Worm (Caenorhabditis elegans) whole organism, L4 larva: ENCODE measurements around the gene srt-27.

ENCODE experiments used
- D1046.2 ChIP-seq: fragments of 200-800 bp; sonication (Bioruptor generic); IDR thresholded peaks from 2 replicates; pipeline ENCODE4 v1.3.6; 2022; ENCODE audit warnings: missing genetic modification characterization, missing compliant biosample characterization
- lir-3 ChIP-seq: sonication (generic microtip); optimal IDR thresholded peaks from 2 replicates; lab custom pipeline; 2016; ENCODE audit warnings: mild to moderate bottlenecking, missing genetic modification characterization, missing compliant biosample characterization
- mdl-1 ChIP-seq, 2 experiments: fragments of 150-350 bp in 1 of 2; sonication (generic microtip) in 1 of 2; optimal IDR thresholded peaks; 2 replicates each; lab custom pipeline; 2014 to 2017; ENCODE audit warnings: missing biosample characterization in 2 of 2, missing genetic modification characterization in 2 of 2
- mep-1 ChIP-seq: fragments of 150-350 bp; sonication (generic microtip); optimal IDR thresholded peaks from 3 replicates; lab custom pipeline; 2014; ENCODE audit warnings: missing biosample characterization, missing genetic modification characterization
- nhr-11 ChIP-seq: fragments of 150-350 bp; optimal IDR thresholded peaks from 2 replicates; lab custom pipeline; 2014; ENCODE audit warnings: missing biosample characterization, missing genetic modification characterization
- nhr-111 ChIP-seq: fragments of 200-800 bp; sonication (Bioruptor generic); optimal IDR thresholded peaks from 2 replicates; lab custom pipeline; 2018; ENCODE audit warnings: mild to moderate bottlenecking, missing genetic modification characterization, missing compliant biosample characterization
- skn-1 ChIP-seq: fragments of 150-350 bp; optimal IDR thresholded peaks from 2 replicates; lab custom pipeline; 2014; ENCODE audit warnings: missing biosample characterization, missing genetic modification characterization
- snpc-4 ChIP-seq: fragments of 150-350 bp; optimal IDR thresholded peaks from 2 replicates; lab custom pipeline; 2014; ENCODE audit warnings: missing biosample characterization, missing genetic modification characterization

- TF ChIP-seq snpc-4 (tag; lab: Kevin White, UChicago) (no peak), skn-1 (no peak), nhr-111 (GFP tag; lab: Kevin White, UChicago) (no peak), mdl-1 (tag; optimal IDR thresholded peaks at IDR 0.05; lab: Kevin White, UChicago) (no peak), D1046.2 (no peak), lir-3 (tag; lab: Kevin White, UChicago) (no peak), nhr-11 (no peak), mep-1 (tag; lab: Kevin White, UChicago) (no peak)
Observed at ce11 chrV:2703299-2703698, 17.4 kb downstream of the srt-27 start.
